Fruit fly (Drosophila melanogaster) whole organism, embryonic: Measurements from ENCODE around the gene CG9503.

ENCODE experiments used
- Aef1 ChIP-seq: fragments of 200-800 bp; sonication (Bioruptor generic); IDR thresholded peaks from 3 replicates; pipeline ENCODE4 v1.3.6; 2022; ENCODE audit warnings: missing biosample characterization, missing genetic modification characterization
- Antp ChIP-seq: fragments of 200-800 bp; sonication (Bioruptor generic); optimal IDR thresholded peaks from 3 replicates; lab custom pipeline; 2016; ENCODE audit warnings: missing biosample characterization, missing genetic modification characterization
- CG12155 ChIP-seq: fragments of 200-800 bp; sonication (Bioruptor generic); optimal IDR thresholded peaks from 3 replicates; lab custom pipeline; 2016; ENCODE audit warnings: missing biosample characterization, missing genetic modification characterization
- CG13287 ChIP-seq: fragments of 200-800 bp; sonication (Bioruptor generic); IDR thresholded peaks from 2 replicates; pipeline ENCODE4 v1.3.6; 2022; ENCODE audit warnings: missing biosample characterization, missing genetic modification characterization; ENCODE audit not compliant: partially characterized antibody
- CG14667 ChIP-seq: fragments of 200-800 bp; sonication (Bioruptor generic); IDR thresholded peaks from 2 replicates; pipeline ENCODE4 v1.3.6; 2022; ENCODE audit warnings: missing biosample characterization, missing genetic modification characterization
- CG14860 ChIP-seq: fragments of 200-800 bp; sonication (Bioruptor generic); IDR thresholded peaks from 3 replicates; pipeline ENCODE4 v1.3.6; 2022; ENCODE audit warnings: missing biosample characterization, missing genetic modification characterization; ENCODE audit not compliant: partially characterized antibody
- CG15269 ChIP-seq: fragments of 200-800 bp; sonication (Bioruptor generic); optimal IDR thresholded peaks from 2 replicates; lab custom pipeline; 2018; ENCODE audit warnings: missing biosample characterization, mild to moderate bottlenecking, missing genetic modification characterization, moderate library complexity
- CG1602 ChIP-seq: fragments of 200-800 bp; sonication (Bioruptor generic); optimal IDR thresholded peaks from 3 replicates; lab custom pipeline; 2016; ENCODE audit warnings: missing biosample characterization, missing genetic modification characterization
- CG18599 ChIP-seq: fragments of 200-800 bp; sonication (Bioruptor generic); optimal IDR thresholded peaks from 3 replicates; lab custom pipeline; 2017; ENCODE audit warnings: missing biosample characterization, missing genetic modification characterization, mild to moderate bottlenecking, moderate library complexity, missing genetic modification reagents
- CG30431 ChIP-seq: fragments of 200-800 bp; sonication (Bioruptor generic); optimal IDR thresholded peaks from 2 replicates; lab custom pipeline; 2017; ENCODE audit warnings: missing biosample characterization, missing genetic modification characterization
- CG31441 ChIP-seq: fragments of 200-800 bp; sonication (Bioruptor generic); IDR thresholded peaks from 2 replicates; pipeline ENCODE4 v1.3.6; 2022; ENCODE audit warnings: missing biosample characterization, missing genetic modification characterization
- CG3847 ChIP-seq: fragments of 200-800 bp; sonication (Bioruptor generic); IDR thresholded peaks from 2 replicates; pipeline ENCODE4 v1.3.6; 2022; ENCODE audit warnings: missing biosample characterization, missing genetic modification characterization
- CG3995 ChIP-seq: fragments of 200-800 bp; sonication (Bioruptor generic); optimal IDR thresholded peaks from 3 replicates; lab custom pipeline; 2016; ENCODE audit warnings: missing biosample characterization, missing genetic modification characterization
- CG4730 ChIP-seq: fragments of 200-800 bp; sonication (Bioruptor generic); IDR thresholded peaks from 2 replicates; pipeline ENCODE4 v1.3.6; 2022; ENCODE audit warnings: missing biosample characterization, missing genetic modification characterization
- CG9437 ChIP-seq: fragments of 200-800 bp; sonication (Bioruptor generic); optimal IDR thresholded peaks from 2 replicates; lab custom pipeline; 2018; ENCODE audit warnings: missing biosample characterization, mild to moderate bottlenecking, missing genetic modification characterization
- CG9817 ChIP-seq: fragments of 200-800 bp; sonication (Bioruptor generic); optimal IDR thresholded peaks from 2 replicates; lab custom pipeline; 2018; ENCODE audit warnings: missing biosample characterization, mild to moderate bottlenecking, missing genetic modification characterization, moderate library complexity
- CrebB ChIP-seq: fragments of 200-800 bp; sonication (Bioruptor generic); optimal IDR thresholded peaks from 3 replicates; lab custom pipeline; 2018; ENCODE audit warnings: missing biosample characterization, mild to moderate bottlenecking, missing genetic modification characterization
- Dp ChIP-seq: fragments of 200-800 bp; sonication (Bioruptor generic); optimal IDR thresholded peaks from 2 replicates; lab custom pipeline; 2018; ENCODE audit warnings: missing biosample characterization, mild to moderate bottlenecking, missing genetic modification characterization, moderate library complexity
- HLHmδ ChIP-seq: fragments of 200-800 bp; sonication (Bioruptor generic); optimal IDR thresholded peaks from 2 replicates; lab custom pipeline; 2018; ENCODE audit warnings: missing biosample characterization, mild to moderate bottlenecking, missing genetic modification characterization, moderate library complexity
- HmgD ChIP-seq: fragments of 200-800 bp; sonication (Bioruptor generic); optimal IDR thresholded peaks from 3 replicates; lab custom pipeline; 2016; ENCODE audit warnings: missing biosample characterization, missing genetic modification characterization
- Opbp ChIP-seq: fragments of 200-800 bp; sonication (Bioruptor generic); IDR thresholded peaks from 3 replicates; pipeline ENCODE4 v1.3.6; 2022; ENCODE audit warnings: missing biosample characterization, missing genetic modification characterization; ENCODE audit not compliant: partially characterized antibody
- Poxn ChIP-seq: fragments of 200-800 bp; sonication (Bioruptor generic); IDR thresholded peaks from 2 replicates; pipeline ENCODE4 v1.3.6; 2022; ENCODE audit warnings: missing biosample characterization, missing genetic modification characterization
- Ptx1 ChIP-seq: fragments of 200-800 bp; sonication (Bioruptor generic); IDR thresholded peaks from 2 replicates; pipeline ENCODE4 v1.3.6; 2022; ENCODE audit warnings: missing biosample characterization, missing genetic modification characterization
- Sry-δ ChIP-seq: fragments of 200-800 bp; sonication (Bioruptor generic); optimal IDR thresholded peaks from 2 replicates; lab custom pipeline; 2016; ENCODE audit warnings: missing biosample characterization, missing genetic modification characterization
- Ssrp ChIP-seq: fragments of 200-800 bp; sonication (Bioruptor generic); optimal IDR thresholded peaks from 2 replicates; lab custom pipeline; 2018; ENCODE audit warnings: missing biosample characterization, mild to moderate bottlenecking, missing genetic modification characterization, moderate library complexity
- Vsx1 ChIP-seq: fragments of 200-800 bp; sonication (Bioruptor generic); optimal IDR thresholded peaks from 2 replicates; lab custom pipeline; 2017; ENCODE audit warnings: missing biosample characterization, mild to moderate bottlenecking, missing genetic modification characterization, missing genetic modification reagents
- ac ChIP-seq: fragments of 200-800 bp; sonication (Bioruptor generic); optimal IDR thresholded peaks from 3 replicates; lab custom pipeline; 2017; ENCODE audit warnings: missing biosample characterization, mild to moderate bottlenecking, missing genetic modification characterization
- al ChIP-seq: fragments of 200-800 bp; sonication (Bioruptor generic); IDR thresholded peaks from 2 replicates; pipeline ENCODE4 v1.3.6; 2022; ENCODE audit warnings: missing biosample characterization, missing genetic modification characterization
- ara ChIP-seq: fragments of 200-800 bp; sonication (Bioruptor generic); IDR thresholded peaks from 2 replicates; pipeline ENCODE4 v1.3.6; 2022; ENCODE audit warnings: missing biosample characterization, missing genetic modification characterization
- br ChIP-seq: fragments of >200 bp; optimal IDR thresholded peaks from 2 replicates; lab custom pipeline; 2017
- bsh ChIP-seq, 2 experiments: fragments of 200-800 bp; sonication (Bioruptor generic); optimal IDR thresholded peaks; 2 replicates each; lab custom pipeline; 2017 to 2018; ENCODE audit warnings: mild to moderate bottlenecking in 2 of 2, missing biosample characterization in 2 of 2, missing genetic modification characterization in 2 of 2, moderate library complexity in 1 of 2
- crc ChIP-seq: fragments of 200-800 bp; sonication (Bioruptor generic); optimal IDR thresholded peaks from 2 replicates; lab custom pipeline; 2016; ENCODE audit warnings: missing biosample characterization, missing genetic modification characterization
- crp ChIP-seq, 2 experiments: fragments of 200-800 bp; sonication (Bioruptor generic); optimal IDR thresholded peaks; 2 replicates in 1 of 2; 3 replicates in 1 of 2; lab custom pipeline; 2017; ENCODE audit warnings: missing biosample characterization in 2 of 2, missing genetic modification characterization in 2 of 2, mild to moderate bottlenecking in 1 of 2, moderate library complexity in 1 of 2
- dmrt99B ChIP-seq: fragments of 200-800 bp; sonication (Bioruptor generic); optimal IDR thresholded peaks from 2 replicates; lab custom pipeline; 2018; ENCODE audit warnings: missing biosample characterization, mild to moderate bottlenecking, missing genetic modification characterization, moderate library complexity
- ems ChIP-seq: fragments of 200-800 bp; sonication (Bioruptor generic); optimal IDR thresholded peaks from 3 replicates; lab custom pipeline; 2016; ENCODE audit warnings: missing biosample characterization, missing genetic modification characterization
- ftz-f1 ChIP-seq: fragments of 200-800 bp; sonication (Bioruptor generic); optimal IDR thresholded peaks from 2 replicates; lab custom pipeline; 2016; ENCODE audit warnings: missing biosample characterization, missing genetic modification characterization
- gcm ChIP-seq: fragments of 200-800 bp; sonication (Bioruptor generic); optimal IDR thresholded peaks from 2 replicates; lab custom pipeline; 2019; ENCODE audit warnings: missing biosample characterization, mild to moderate bottlenecking, missing genetic modification characterization, moderate library complexity
- gt ChIP-seq: fragments of 200-800 bp; sonication (Bioruptor generic); IDR thresholded peaks from 2 replicates; pipeline ENCODE4 v1.3.6; 2022; ENCODE audit warnings: missing biosample characterization, missing genetic modification characterization
- hth ChIP-seq: fragments of >200 bp; optimal IDR thresholded peaks from 2 replicates; lab custom pipeline; 2017; ENCODE audit warnings: inconsistent platforms
- ken ChIP-seq: fragments of 200-800 bp; sonication (Bioruptor generic); IDR thresholded peaks from 3 replicates; pipeline ENCODE4 v1.3.6; 2022; ENCODE audit warnings: missing biosample characterization, missing genetic modification characterization
- prd ChIP-seq, 3 experiments: fragments of >200 bp in 2 of 3; fragments of 200-800 bp in 1 of 3; sonication (Bioruptor generic) in 1 of 3; optimal IDR thresholded peaks in 2 of 3; IDR thresholded peaks in 1 of 3; 2 replicates in 2 of 3; 3 replicates in 1 of 3; pipeline versions ENCODE4 v1.3.6 to Lab custom; 2017 to 2022; ENCODE audit warnings: missing biosample characterization in 1 of 3, missing genetic modification characterization in 1 of 3
- pzg ChIP-seq: fragments of 200-800 bp; sonication (Bioruptor generic); optimal IDR thresholded peaks from 3 replicates; lab custom pipeline; 2018; ENCODE audit warnings: missing biosample characterization, mild to moderate bottlenecking, missing genetic modification characterization, moderate library complexity
- sim ChIP-seq: fragments of 200-800 bp; sonication (Bioruptor generic); IDR thresholded peaks from 2 replicates; pipeline ENCODE4 v1.3.6; 2022; ENCODE audit warnings: missing biosample characterization, missing genetic modification characterization
- slp2 ChIP-seq: fragments of 200-800 bp; sonication (Bioruptor generic); optimal IDR thresholded peaks from 2 replicates; lab custom pipeline; 2016; ENCODE audit warnings: missing biosample characterization, missing genetic modification characterization
- sna ChIP-seq: fragments of 200-800 bp; sonication (Bioruptor generic); IDR thresholded peaks from 2 replicates; pipeline ENCODE4 v1.3.6; 2022; ENCODE audit warnings: missing biosample characterization, missing genetic modification characterization; ENCODE audit not compliant: partially characterized antibody
- tap ChIP-seq: fragments of 200-800 bp; optimal IDR thresholded peaks from 3 replicates; lab custom pipeline; 2019; ENCODE audit warnings: missing biosample characterization, mild to moderate bottlenecking, missing genetic modification characterization, moderate library complexity
- toy ChIP-seq: fragments of 200-800 bp; sonication (Bioruptor generic); IDR thresholded peaks from 2 replicates; pipeline ENCODE4 v1.3.6; 2022; ENCODE audit warnings: missing biosample characterization, missing genetic modification characterization
- unc-4 ChIP-seq: fragments of 200-800 bp; sonication (Bioruptor generic); IDR thresholded peaks from 2 replicates; pipeline ENCODE4 v1.3.6; 2022; ENCODE audit warnings: missing biosample characterization, missing genetic modification characterization; ENCODE audit not compliant: partially characterized antibody

Gene CG9503

dm6 chrX:14950273-14951272, 27.3 kb upstream of the CG9503 start (continued):
- no peak for TF ChIP-seq hth (lab: Kevin White, UChicago)
- peak; percentile 97 for TF ChIP-seq CG1602 (GFP tag; lab: Kevin White, UChicago)
- no peak for TF ChIP-seq prd (optimal IDR thresholded peaks at IDR 0.05; lab: Kevin White, UChicago)
- TF ChIP-seq prd (GFP tag; IDR thresholded peaks at IDR 0.05; lab: Robert Waterston, UW): peak; percentile 93
- TF ChIP-seq HLHmδ (GFP tag; lab: Kevin White, UChicago): peak; percentile 63
- TF ChIP-seq gcm (GFP tag; lab: Kevin White, UChicago): peak; percentile 96
- peak; percentile 97 for TF ChIP-seq dmrt99B (tag; lab: Kevin White, UChicago)
- TF ChIP-seq CG4730 (GFP tag; lab: Robert Waterston, UW): peak; percentile 81
- peak; percentile 91 for TF ChIP-seq ara (GFP tag; lab: Robert Waterston, UW)
- TF ChIP-seq gt (GFP tag; lab: Robert Waterston, UW): peak; percentile 74
- TF ChIP-seq CG15269 (tag; lab: Kevin White, UChicago): peak; percentile 94
- TF ChIP-seq crc: peak; percentile 65
- TF ChIP-seq Dp (GFP tag; lab: Kevin White, UChicago): no peak
- peak; percentile 81 for TF ChIP-seq Aef1
- peak; percentile 80 for TF ChIP-seq slp2 (GFP tag; lab: Kevin White, UChicago)
- peak; percentile 97 for TF ChIP-seq Ssrp (tag; lab: Kevin White, UChicago)
- peak; percentile 66 for TF ChIP-seq CG3847
- TF ChIP-seq toy (GFP tag; lab: Robert Waterston, UW): 0 out of 2 replicates have a peak, but pooled peaks have one; percentile 12
- TF ChIP-seq al: peak; percentile 57
- TF ChIP-seq CG31441 (GFP tag; lab: Robert Waterston, UW): peak; percentile 65
- TF ChIP-seq CG3995 (GFP tag; lab: Kevin White, UChicago): peak; percentile 25
- TF ChIP-seq bsh (GFP tag; optimal IDR thresholded peaks at IDR 0.05; lab: Kevin White, UChicago): peak; percentile 96
- TF ChIP-seq ems (GFP tag; lab: Kevin White, UChicago): peak; percentile 65
- peak; percentile 30 for TF ChIP-seq Sry-δ (GFP tag; lab: Kevin White, UChicago)
- peak; percentile 92 for TF ChIP-seq CG30431 (GFP tag; lab: Kevin White, UChicago)
- peak; percentile 92 for TF ChIP-seq Ptx1 (GFP tag; lab: Robert Waterston, UW)
- peak; percentile 14 to 64 for TF ChIP-seq crp (GFP tag; optimal IDR thresholded peaks at IDR 0.05; lab: Kevin White, UChicago)
- TF ChIP-seq Opbp (GFP tag; lab: Robert Waterston, UW): peak; percentile 58; the same call in 1 of the 3 replicates
- TF ChIP-seq CG12155: peak; percentile 85
- peak; percentile 72 for TF ChIP-seq Vsx1
- TF ChIP-seq unc-4 (GFP tag; lab: Robert Waterston, UW): no peak
- peak; percentile 59 for TF ChIP-seq Antp (GFP tag; lab: Kevin White, UChicago)
- TF ChIP-seq CG14667 (GFP tag; lab: Robert Waterston, UW): peak; percentile 83
- TF ChIP-seq CG9817 (tag; lab: Kevin White, UChicago): peak; percentile 83
- no peak for TF ChIP-seq br (lab: Kevin White, UChicago)
- peak; percentile 84 for TF ChIP-seq ken (GFP tag; lab: Robert Waterston, UW)
- TF ChIP-seq ac (GFP tag; lab: Kevin White, UChicago): peak; percentile 93
- peak; percentile 74 for TF ChIP-seq CrebB (tag; lab: Kevin White, UChicago)
- no peak for TF ChIP-seq pzg (GFP tag; lab: Kevin White, UChicago)
- no peak for TF ChIP-seq ftz-f1 (GFP tag; lab: Kevin White, UChicago)
- TF ChIP-seq Poxn (GFP tag; lab: Robert Waterston, UW): no peak
- peak; percentile 83 for TF ChIP-seq sim (GFP tag; lab: Robert Waterston, UW)
- TF ChIP-seq CG9437: peak; percentile 92
- no peak for TF ChIP-seq CG13287 (GFP tag; lab: Robert Waterston, UW)
- TF ChIP-seq CG14860 (GFP tag; lab: Robert Waterston, UW): no peak
- TF ChIP-seq sna (GFP tag; lab: Robert Waterston, UW): no peak
- TF ChIP-seq HmgD: peak; percentile 26
- TF ChIP-seq tap (tag; lab: Kevin White, UChicago): peak; percentile 93
- TF ChIP-seq CG18599: peak; percentile 82
